Worm (Caenorhabditis elegans): ENCODE measurements around the gene srw-124.
A peak's percentile ranks its signal among the peaks of the same experiment; 100 is the strongest.
"Not testable (repeated sequence)": the region's sequence is repeated elsewhere in the genome, so short reads cannot be mapped to it uniquely, and the experiment has no call there.

Gene srw-124

DNA sequence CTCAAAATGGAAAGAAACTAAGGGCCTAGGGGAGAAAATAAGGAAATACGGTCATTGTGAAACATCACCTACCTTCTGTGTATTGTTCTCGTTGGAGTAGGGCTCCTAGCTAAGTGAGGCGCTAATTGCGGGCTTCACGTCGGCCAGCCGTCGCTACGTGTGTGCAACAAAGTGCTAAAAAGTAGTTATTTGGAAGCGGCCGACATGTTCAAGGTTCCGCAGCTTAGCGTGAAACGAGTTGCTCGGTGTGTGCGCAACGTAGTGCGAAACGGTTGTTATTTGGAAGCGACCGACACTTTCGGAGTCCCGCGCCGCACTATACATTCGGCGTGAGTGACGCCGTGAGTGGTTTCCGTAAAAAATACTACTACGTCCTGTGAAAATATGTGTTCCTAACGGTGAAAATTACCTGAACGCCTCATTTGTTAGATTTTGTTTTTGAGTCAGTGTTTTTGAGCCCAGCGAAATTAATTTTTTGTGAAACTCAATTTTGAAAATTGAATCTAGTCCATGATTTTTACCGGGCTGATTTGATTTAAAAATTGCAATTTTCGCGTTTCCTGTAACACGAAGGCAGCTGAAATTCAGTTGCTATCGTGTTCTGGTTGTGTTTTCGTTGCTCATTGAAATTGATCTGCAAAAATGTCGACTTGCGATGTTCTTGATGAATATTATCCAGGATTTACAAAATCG lies 4.9 kb upstream of the srw-124 start, which contains the start of gene srw-129:
srw-129 (plus strand) TSS at position 643 of the 693 bp plus-strand sequence.
- TF ChIP-seq aha-1 (tag) (peak; percentile 91), lin-13 (GFP tag; optimal IDR thresholded peaks at IDR 0.05) (no peak), snpc-1.2 (GFP tag; IDR thresholded peaks at IDR 0.05) (0 out of 2 replicates have a peak, but pooled peaks have one; percentile 19), pha-4 (GFP tag; IDR thresholded peaks at IDR 0.05) (no peak), pha-4 (tag; optimal IDR thresholded peaks at IDR 0.05) (no peak), Y5F2A.4 (GFP tag; optimal IDR thresholded peaks at IDR 0.05) (no peak), fos-1 (tag; optimal IDR thresholded peaks at IDR 0.05) (no peak), Y48G9A.11 (GFP tag; IDR thresholded peaks at IDR 0.05) (0 out of 2 replicates have a peak, but pooled peaks have one; percentile 54)

DNA sequence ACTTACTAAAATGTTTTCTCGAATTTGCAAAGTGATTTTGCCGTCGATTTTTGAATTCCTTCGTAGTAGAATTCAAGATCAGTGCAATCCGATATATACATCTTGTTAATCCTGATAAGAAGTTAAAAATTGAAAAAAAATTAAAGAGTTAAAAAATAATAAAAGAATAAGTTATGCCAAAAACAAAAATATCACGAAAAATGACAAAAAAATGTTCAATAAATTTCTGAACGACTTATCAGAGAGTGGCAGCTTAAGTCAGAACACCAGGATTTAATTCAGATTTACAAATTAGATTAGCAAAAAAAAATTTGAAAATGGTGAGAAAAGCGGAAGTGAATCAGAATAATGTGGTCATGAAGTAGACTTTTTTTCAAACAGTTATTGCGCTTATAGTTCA lies 1.1 kb upstream of the srw-124 start, which contains the start of gene srw-123:
srw-123 (minus strand) TSS at position 101 of the 400 bp plus-strand sequence.
- not testable (repeated sequence) for TF ChIP-seq daf-8 (GFP tag; IDR thresholded peaks at IDR 0.05); mdt-29 (GFP tag; IDR thresholded peaks at IDR 0.05); dpl-1 (GFP tag; optimal IDR thresholded peaks at IDR 0.05)

- TF ChIP-seq aha-1 (tag) (peak; percentile 28), madf-9 (GFP tag; conservative IDR thresholded peaks at IDR 0.05) (no peak)
Measured at ce11 chrV:2979978-2980377, 3.6 kb downstream of the srw-124 start, which contains the start of gene srw-118. srw-118 (minus strand) TSS chrV:2980078.

- TF ChIP-seq snpc-4 (tag; optimal IDR thresholded peaks at IDR 0.05) (no peak), F10B5.3 (tag; optimal IDR thresholded peaks at IDR 0.05) (no peak), unc-62 (GFP tag; optimal IDR thresholded peaks at IDR 0.05 in 1 of 2) (peak in 1 of 2 experiments; percentile 15), unc-62 (tag; optimal IDR thresholded peaks at IDR 0.05) (no peak)
Measured at ce11 chrV:2983351-2983750, 7.0 kb downstream of the srw-124 start, which contains the start of gene srw-117. srw-117 (minus strand) TSS chrV:2983451.

ce11 chrV:2985309-2985708 lies 8.9 kb downstream of the srw-124 start, which contains the start of gene srw-139:
srw-139 (minus strand) TSS chrV:2985409.
- TF ChIP-seq ceh-82 (tag; optimal IDR thresholded peaks at IDR 0.05): no peak
- TF ChIP-seq Y105C5A.15 (GFP tag; IDR thresholded peaks at IDR 0.05): no peak
- no peak for TF ChIP-seq fos-1 (tag; optimal IDR thresholded peaks at IDR 0.05)
- TF ChIP-seq dmd-9 (GFP tag; IDR thresholded peaks at IDR 0.05): no peak
- no peak for TF ChIP-seq hmg-1.1 (GFP tag; IDR thresholded peaks at IDR 0.05)
- TF ChIP-seq snpc-4 (tag; optimal IDR thresholded peaks at IDR 0.05): no peak
- no peak for TF ChIP-seq mxl-3 (GFP tag; optimal IDR thresholded peaks at IDR 0.05)
- no peak for TF ChIP-seq nhr-42 (GFP tag; IDR thresholded peaks at IDR 0.05)

- TF ChIP-seq unc-130 (GFP tag; optimal IDR thresholded peaks at IDR 0.05): no peak
- TF ChIP-seq mes-2 (tag; optimal IDR thresholded peaks at IDR 0.05; ENCODE audit: poor library complexity, severe bottlenecking): no peak
- TF ChIP-seq nhr-102 (tag; optimal IDR thresholded peaks at IDR 0.05): no peak
- TF ChIP-seq lsy-2 (tag; optimal IDR thresholded peaks at IDR 0.05): no peak
- no peak for TF ChIP-seq nhr-111 (GFP tag; optimal IDR thresholded peaks at IDR 0.05)
- no peak for TF ChIP-seq T26A8.4 (GFP tag; IDR thresholded peaks at IDR 0.05)
- no peak for TF ChIP-seq nhr-76 (tag; optimal IDR thresholded peaks at IDR 0.05)
- TF ChIP-seq dmd-8 (GFP tag; IDR thresholded peaks at IDR 0.05): no peak
- no peak for TF ChIP-seq ztf-7 (tag; optimal IDR thresholded peaks at IDR 0.05)
- no peak for TF ChIP-seq Y48G9A.11 (GFP tag; IDR thresholded peaks at IDR 0.05)
Measured at ce11 chrV:2987407-2987806, 11.0 kb downstream of the srw-124 start, which contains the start of gene srh-85. srh-85 (minus strand) TSS chrV:2987507.

Measured in whole organism, L4 larva.